Fruit fly (Drosophila melanogaster): ENCODE results near the gene eIF3g1.

eIF3g1 gene

dm6 chrX:2608470-2609157 is 1.5 kb downstream of the eIF3g1 start, which contains the start of gene Smyd3:
Smyd3 (minus strand) TSS chrX:2608876.
- TF ChIP-seq gfzf (GFP tag; optimal IDR thresholded peaks at IDR 0.05) (peak; percentile 22), CG15479 (GFP tag; optimal IDR thresholded peaks at IDR 0.05) (no peak), CrebB (tag; optimal IDR thresholded peaks at IDR 0.05) (peak; percentile 58), C15 (GFP tag; IDR thresholded peaks at IDR 0.05) (peak; percentile 64; the same call in 1 of the 3 replicates), scrt (GFP tag; optimal IDR thresholded peaks at IDR 0.05) (no peak), slp2 (GFP tag; optimal IDR thresholded peaks at IDR 0.05) (peak; percentile 49), cas (GFP tag; IDR thresholded peaks at IDR 0.05) (peak; percentile 71), croc (GFP tag; conservative IDR thresholded peaks at IDR 0.05) (no peak; the same call in 2 of the 3 replicates), caup (GFP tag; optimal IDR thresholded peaks at IDR 0.05; ENCODE audit: severe bottlenecking) (no peak), lmd (GFP tag; IDR thresholded peaks at IDR 0.05) (peak; percentile 82), sqz (GFP tag; optimal IDR thresholded peaks at IDR 0.05) (no peak), dati (GFP tag; IDR thresholded peaks at IDR 0.05) (peak; percentile 56; the same call in 1 of the 2 replicates), ro (GFP tag; IDR thresholded peaks at IDR 0.05) (peak; percentile 19; the same call in 1 of the 2 replicates), Dref (GFP tag; IDR thresholded peaks at IDR 0.05) (0 out of 2 replicates have a peak, but pooled peaks have one; percentile 26), CG8944 (GFP tag; optimal IDR thresholded peaks at IDR 0.05) (peak; percentile 67), gcm (GFP tag; optimal IDR thresholded peaks at IDR 0.05) (no peak), cg (GFP tag; optimal IDR thresholded peaks at IDR 0.05) (no peak), CG15514 (GFP tag; optimal IDR thresholded peaks at IDR 0.05) (peak; percentile 67), ATbp (GFP tag; optimal IDR thresholded peaks at IDR 0.05) (peak; percentile 62), Fer3 (tag; optimal IDR thresholded peaks at IDR 0.05) (peak; percentile 77), CG8388 (GFP tag; optimal IDR thresholded peaks at IDR 0.05) (no peak), gro (GFP tag; optimal IDR thresholded peaks at IDR 0.05) (peak; percentile 89), her (GFP tag; optimal IDR thresholded peaks at IDR 0.05) (peak; percentile 67), CG16779 (GFP tag; IDR thresholded peaks at IDR 0.05) (0 out of 2 replicates have a peak, but pooled peaks have one; percentile 53), bcd (GFP tag; optimal IDR thresholded peaks at IDR 0.05) (peak; percentile 67), CG32772 (GFP tag; IDR thresholded peaks at IDR 0.05) (peak; percentile 73), Atf-2 (GFP tag; optimal IDR thresholded peaks at IDR 0.05) (peak; percentile 65), CG1529 (GFP tag; optimal IDR thresholded peaks at IDR 0.05) (no peak), fd96Cb (tag; optimal IDR thresholded peaks at IDR 0.05) (peak; percentile 64), Deaf1 (tag; optimal IDR thresholded peaks at IDR 0.05) (no peak), peb (GFP tag; IDR thresholded peaks at IDR 0.05) (0 out of 2 replicates have a peak, but pooled peaks have one; percentile 35), ranshi (GFP tag; IDR thresholded peaks at IDR 0.05) (peak; percentile 79), CG14441 (GFP tag; IDR thresholded peaks at IDR 0.05) (peak; percentile 87), CG13287 (GFP tag; IDR thresholded peaks at IDR 0.05; ENCODE audit: partially characterized antibody) (no peak), salm (tag; optimal IDR thresholded peaks at IDR 0.05) (peak; percentile 10), CG3995 (GFP tag; optimal IDR thresholded peaks at IDR 0.05) (peak; percentile 29), Drgx (GFP tag; IDR thresholded peaks at IDR 0.05) (peak; percentile 86), CG15269 (tag; optimal IDR thresholded peaks at IDR 0.05) (peak; percentile 79), ash1 (GFP tag; optimal IDR thresholded peaks at IDR 0.05) (no peak), Scr (GFP tag; IDR thresholded peaks at IDR 0.05; ENCODE audit: partially characterized antibody) (no peak), Xbp1 (GFP tag; optimal IDR thresholded peaks at IDR 0.05) (peak; percentile 86), Xrp1 (GFP tag; IDR thresholded peaks at IDR 0.05) (peak; percentile 88), Sox100B (GFP tag; optimal IDR thresholded peaks at IDR 0.05) (no peak), CG4360 (GFP tag; IDR thresholded peaks at IDR 0.05) (peak; percentile 86), CG17912 (GFP tag; optimal IDR thresholded peaks at IDR 0.05) (no peak), CG18619 (GFP tag; optimal IDR thresholded peaks at IDR 0.05) (peak; percentile 67), NC2β (GFP tag; optimal IDR thresholded peaks at IDR 0.05) (peak; percentile 74), gce (GFP tag; IDR thresholded peaks at IDR 0.05) (0 out of 3 replicates have a peak, but pooled peaks have one; percentile 49), fru (optimal IDR thresholded peaks at IDR 0.05) (no peak)
